Worm (Caenorhabditis elegans) whole organism, late embryonic: ENCODE data around the gene F52D10.2.
A peak's percentile ranks its signal among the peaks of the same experiment; 100 is the strongest.

ENCODE experiments used
- F13H6.1 ChIP-seq: sonication (generic microtip); optimal IDR thresholded peaks from 2 replicates; lab custom pipeline; 2016; ENCODE audit warnings: missing genetic modification characterization, missing compliant biosample characterization
- K02D7.2 ChIP-seq: sonication (generic microtip); optimal IDR thresholded peaks from 2 replicates; lab custom pipeline; 2017; ENCODE audit warnings: mild to moderate bottlenecking, missing genetic modification characterization, missing compliant biosample characterization
- K09A11.1 ChIP-seq: sonication (generic microtip); optimal IDR thresholded peaks from 2 replicates; lab custom pipeline; 2017; ENCODE audit warnings: antibody characterized with exemption, mild to moderate bottlenecking, missing genetic modification characterization, missing compliant biosample characterization; ENCODE audit not compliant: insufficient read depth
- ama-1 ChIP-seq: fragments of 150-350 bp; optimal IDR thresholded peaks from 2 replicates; lab custom pipeline; 2014
- ceh-30 ChIP-seq: fragments of 150-350 bp; optimal IDR thresholded peaks from 2 replicates; lab custom pipeline; 2014; ENCODE audit warnings: missing biosample characterization, missing genetic modification characterization
- ceh-31 ChIP-seq: sonication (generic microtip); optimal IDR thresholded peaks from 2 replicates; lab custom pipeline; 2016; ENCODE audit warnings: missing genetic modification characterization, missing compliant biosample characterization
- ceh-34 ChIP-seq: sonication (generic microtip); optimal IDR thresholded peaks from 2 replicates; lab custom pipeline; 2016; ENCODE audit warnings: mild to moderate bottlenecking, missing genetic modification characterization, missing compliant biosample characterization
- ceh-48 ChIP-seq: sonication (generic microtip); optimal IDR thresholded peaks from 2 replicates; lab custom pipeline; 2016; ENCODE audit warnings: missing genetic modification characterization, inconsistent platforms, missing compliant biosample characterization
- ceh-6 ChIP-seq: fragments of 200-800 bp; sonication (Bioruptor generic); optimal IDR thresholded peaks from 2 replicates; lab custom pipeline; 2018; ENCODE audit warnings: mild to moderate bottlenecking, missing genetic modification characterization, missing compliant biosample characterization
- ceh-9 ChIP-seq: sonication (generic microtip); optimal IDR thresholded peaks from 2 replicates; lab custom pipeline; 2016; ENCODE audit warnings: mild to moderate bottlenecking, missing genetic modification characterization, inconsistent platforms, missing compliant biosample characterization
- che-1 ChIP-seq: sonication (generic microtip); optimal IDR thresholded peaks from 2 replicates; lab custom pipeline; 2016; ENCODE audit warnings: mild to moderate bottlenecking, missing genetic modification characterization, missing compliant biosample characterization
- elt-2 ChIP-seq: sonication (generic microtip); optimal IDR thresholded peaks from 2 replicates; lab custom pipeline; 2016; ENCODE audit warnings: missing genetic modification reagents, missing genetic modification characterization, missing compliant biosample characterization
- elt-4 ChIP-seq: sonication (generic microtip); optimal IDR thresholded peaks from 2 replicates; lab custom pipeline; 2016; ENCODE audit warnings: missing genetic modification characterization, missing compliant biosample characterization
- ets-4 ChIP-seq: sonication (generic microtip); optimal IDR thresholded peaks from 2 replicates; lab custom pipeline; 2016; ENCODE audit warnings: missing genetic modification characterization, missing compliant biosample characterization
- hlh-8 ChIP-seq: sonication (generic microtip); optimal IDR thresholded peaks from 2 replicates; lab custom pipeline; 2016; ENCODE audit warnings: missing genotype, missing genetic modification characterization, missing compliant biosample characterization
- lim-6 ChIP-seq: sonication (generic microtip); optimal IDR thresholded peaks from 2 replicates; lab custom pipeline; 2016; ENCODE audit warnings: missing genetic modification characterization, missing compliant biosample characterization
- lin-11 ChIP-seq: fragments of 200-800 bp; sonication (Bioruptor generic); optimal IDR thresholded peaks from 2 replicates; lab custom pipeline; 2018; ENCODE audit warnings: mild to moderate bottlenecking, missing genetic modification characterization, missing compliant biosample characterization
- madf-2 ChIP-seq: sonication (generic microtip); optimal IDR thresholded peaks from 2 replicates; lab custom pipeline; 2017; ENCODE audit warnings: missing genetic modification characterization, missing compliant biosample characterization
- npax-4 ChIP-seq: sonication (generic microtip); optimal IDR thresholded peaks from 2 replicates; lab custom pipeline; 2016; ENCODE audit warnings: missing genetic modification characterization, missing compliant biosample characterization
- pag-3 ChIP-seq: sonication (generic microtip); optimal IDR thresholded peaks from 2 replicates; lab custom pipeline; 2016; ENCODE audit warnings: missing compliant biosample characterization, missing genetic modification characterization, borderline replicate concordance
- pat-9 ChIP-seq: fragments of 200-800 bp; sonication (Bioruptor generic); optimal IDR thresholded peaks from 2 replicates; lab custom pipeline; 2018; ENCODE audit warnings: mild to moderate bottlenecking, missing genetic modification characterization, moderate library complexity, missing compliant biosample characterization
- pax-1 ChIP-seq: fragments of 150-350 bp; optimal IDR thresholded peaks from 2 replicates; lab custom pipeline; 2014; ENCODE audit warnings: missing biosample characterization, missing genetic modification characterization
- pha-4 ChIP-seq: fragments of 150-350 bp; optimal IDR thresholded peaks from 2 replicates; lab custom pipeline; 2018; ENCODE audit warnings: missing biosample characterization, missing genetic modification reagents, missing genetic modification characterization
- pqm-1 ChIP-seq: sonication (generic microtip); optimal IDR thresholded peaks from 2 replicates; lab custom pipeline; 2016; ENCODE audit warnings: missing genetic modification characterization, missing compliant biosample characterization
- pros-1 ChIP-seq: fragments of 150-350 bp; optimal IDR thresholded peaks from 2 replicates; lab custom pipeline; 2014; ENCODE audit warnings: missing biosample characterization, missing genetic modification reagents, missing genetic modification characterization
- ref-2 ChIP-seq: sonication (generic microtip); optimal IDR thresholded peaks from 2 replicates; lab custom pipeline; 2016; ENCODE audit warnings: missing genetic modification characterization, missing compliant biosample characterization
- rnt-1 ChIP-seq: sonication (generic microtip); optimal IDR thresholded peaks from 2 replicates; lab custom pipeline; 2016; ENCODE audit warnings: missing genetic modification characterization, missing compliant biosample characterization
- tbx-7 ChIP-seq: sonication (generic microtip); optimal IDR thresholded peaks from 2 replicates; lab custom pipeline; 2016; ENCODE audit warnings: missing genotype, missing genetic modification characterization, missing compliant biosample characterization
- unc-42 ChIP-seq: sonication (generic microtip); optimal IDR thresholded peaks from 2 replicates; lab custom pipeline; 2016; ENCODE audit warnings: missing genotype, missing genetic modification characterization, missing compliant biosample characterization
- unc-55 ChIP-seq: sonication (generic microtip); optimal IDR thresholded peaks from 2 replicates; lab custom pipeline; 2017; ENCODE audit warnings: missing biosample characterization, missing genetic modification reagents, missing genetic modification characterization
- ztf-16 ChIP-seq: sonication (generic microtip); optimal IDR thresholded peaks from 2 replicates; lab custom pipeline; 2017; ENCODE audit warnings: missing genetic modification characterization, missing compliant biosample characterization

F52D10.2 gene

ce11 chrX:11560076-11560475, 31.4 kb downstream of the F52D10.2 start:
- no peak for TF ChIP-seq ceh-9 (tag; lab: Kevin White, UChicago)
- peak; percentile 65 for TF ChIP-seq ceh-34 (tag; lab: Kevin White, UChicago)
- TF ChIP-seq unc-55 (GFP tag; lab: Kevin White, UChicago) = peak; percentile 29
- no peak for TF ChIP-seq ets-4 (tag; lab: Kevin White, UChicago)
- TF ChIP-seq rnt-1 = peak; percentile 61
- no peak for TF ChIP-seq ceh-31 (tag; lab: Kevin White, UChicago)

ce11 chrX:11558156-11558555, 33.4 kb downstream of the F52D10.2 start:
- TF ChIP-seq pag-3 (no peak), unc-42 (tag; lab: Kevin White, UChicago) (peak; percentile 94)
- TF ChIP-seq, all 69 proteins: peak for 1

- TF ChIP-seq K02D7.2 (no peak), lin-11 (tag; lab: Kevin White, UChicago) (no peak), ama-1 (lab: Kevin White, UChicago) (no peak), pqm-1 (no peak), che-1 (no peak), ref-2 (tag; lab: Kevin White, UChicago) (no peak), ceh-6 (GFP tag; lab: Kevin White, UChicago) (no peak), pax-1 (tag; lab: Kevin White, UChicago) (no peak), elt-2 (no peak), pag-3 (no peak), madf-2 (tag; lab: Kevin White, UChicago) (no peak)
- TF ChIP-seq, all 69 proteins: peak for 0
Measured at ce11 chrX:11556194-11556739, 35.3 kb downstream of the F52D10.2 start, which contains the start of gene C35C5.10. Gene C35C5.10, plus strand, starts transcription at chrX:11556244.

- TF ChIP-seq lim-6 (no peak), pat-9 (tag; lab: Kevin White, UChicago) (no peak), K09A11.1 (tag; lab: Kevin White, UChicago) (no peak), rnt-1 (no peak), ceh-48 (no peak)
Measured at ce11 chrX:11555527-11556137, 35.9 kb downstream of the F52D10.2 start.

ce11 chrX:11555046-11555445, 36.5 kb downstream of the F52D10.2 start:
- TF ChIP-seq che-1 = no peak
- no peak for TF ChIP-seq ceh-48
- no peak for TF ChIP-seq ceh-31 (tag; lab: Kevin White, UChicago)
- TF ChIP-seq hlh-8 (tag; lab: Kevin White, UChicago) = no peak
- TF ChIP-seq, all 69 proteins: peak for 0

- TF ChIP-seq tbx-7 = no peak
- TF ChIP-seq pax-1 (tag; lab: Kevin White, UChicago) = no peak
- no peak for TF ChIP-seq pros-1
- TF ChIP-seq ceh-31 (tag; lab: Kevin White, UChicago) = peak; percentile 30
- no peak for TF ChIP-seq F13H6.1
- TF ChIP-seq unc-55 (GFP tag; lab: Kevin White, UChicago) = peak; percentile 42
Measured at ce11 chrX:11554522-11554921, 37.0 kb downstream of the F52D10.2 start.

ce11 chrX:11552879-11553278, 38.6 kb downstream of the F52D10.2 start:
- TF ChIP-seq ceh-30 (tag; lab: Kevin White, UChicago) (no peak), npax-4 (no peak), hlh-8 (tag; lab: Kevin White, UChicago) (no peak), elt-4 (tag; lab: Kevin White, UChicago) (no peak), ztf-16 (no peak), ceh-34 (tag; lab: Kevin White, UChicago) (no peak), pha-4 (tag; lab: Kevin White, UChicago) (no peak), tbx-7 (no peak), unc-42 (tag; lab: Kevin White, UChicago) (peak; percentile 50), ceh-31 (tag; lab: Kevin White, UChicago) (peak; percentile 27)
